Fruit fly (Drosophila melanogaster): ENCODE results near the gene CG6071.

DNA sequence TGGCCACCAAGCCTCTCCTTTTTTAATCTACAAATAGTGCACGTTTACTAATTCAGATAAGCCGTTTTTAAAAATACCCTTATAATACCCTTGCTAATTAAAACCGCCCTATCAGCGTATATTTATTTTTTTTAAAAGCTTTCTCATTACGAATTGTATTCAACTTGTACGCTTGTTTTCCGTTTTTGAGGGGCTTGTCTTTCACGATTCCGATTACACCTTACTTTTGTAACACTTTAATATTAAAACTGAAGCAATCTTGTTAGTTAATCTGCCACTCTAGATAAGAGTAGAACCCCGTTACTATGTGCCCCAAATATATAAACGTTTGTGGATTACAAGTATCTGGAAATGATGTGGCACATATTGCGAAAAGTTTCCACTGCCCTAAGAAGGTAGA, 23.1 kb downstream of the CG6071 start:
- TF ChIP-seq pan (optimal IDR thresholded peaks at IDR 0.05) (no peak), psq (optimal IDR thresholded peaks at IDR 0.05) (no peak)

Measured in whole organism.